Fruit fly (Drosophila melanogaster) whole organism, embryonic: Measurements from ENCODE around the gene borr.

Source experiments
- Adf1 ChIP-seq: fragments of 200-800 bp; sonication (Bioruptor generic); IDR thresholded peaks from 2 replicates; pipeline ENCODE4 v1.3.6; 2022; ENCODE audit warnings: missing biosample characterization, missing genetic modification characterization
- CG10321 ChIP-seq: fragments of 200-800 bp; sonication (Bioruptor generic); IDR thresholded peaks from 2 replicates; pipeline ENCODE4 v1.3.6; 2022; ENCODE audit warnings: missing biosample characterization, missing genetic modification characterization
- CG10431 ChIP-seq: fragments of 200-800 bp; sonication (Bioruptor generic); optimal IDR thresholded peaks from 3 replicates; lab custom pipeline; 2018; ENCODE audit warnings: missing biosample characterization, mild to moderate bottlenecking, missing genetic modification characterization
- CG10654 ChIP-seq: fragments of 200-800 bp; sonication (Bioruptor generic); optimal IDR thresholded peaks from 2 replicates; lab custom pipeline; 2016; ENCODE audit warnings: missing biosample characterization, missing genetic modification characterization
- CG11695 ChIP-seq: fragments of 200-800 bp; sonication (Bioruptor generic); IDR thresholded peaks from 3 replicates; pipeline ENCODE4 v1.3.6; 2022; ENCODE audit warnings: missing biosample characterization, missing genetic modification characterization
- CG14441 ChIP-seq: fragments of 200-800 bp; sonication (Bioruptor generic); IDR thresholded peaks from 2 replicates; pipeline ENCODE4 v1.3.6; 2022; ENCODE audit warnings: missing biosample characterization, missing genetic modification characterization
- CG15011 ChIP-seq: fragments of 200-800 bp; sonication (Bioruptor generic); optimal IDR thresholded peaks from 3 replicates; lab custom pipeline; 2018; ENCODE audit warnings: missing biosample characterization, mild to moderate bottlenecking, missing genetic modification characterization
- CG1647 ChIP-seq: fragments of 200-800 bp; sonication (Bioruptor generic); optimal IDR thresholded peaks from 3 replicates; lab custom pipeline; 2016; ENCODE audit warnings: missing biosample characterization, missing genetic modification characterization
- CG17328 ChIP-seq: fragments of 200-800 bp; sonication (Bioruptor generic); IDR thresholded peaks from 2 replicates; pipeline ENCODE4 v1.3.6; 2022; ENCODE audit warnings: missing biosample characterization, missing genetic modification characterization
- CG17385 ChIP-seq: fragments of 200-800 bp; sonication (Bioruptor generic); optimal IDR thresholded peaks from 3 replicates; lab custom pipeline; 2018; ENCODE audit warnings: missing biosample characterization, mild to moderate bottlenecking, missing genetic modification characterization
- CG1792 ChIP-seq: fragments of 200-800 bp; sonication (Bioruptor generic); optimal IDR thresholded peaks from 2 replicates; lab custom pipeline; 2016; ENCODE audit warnings: missing biosample characterization, missing genetic modification characterization
- CG2120 ChIP-seq: fragments of 200-800 bp; sonication (Bioruptor generic); optimal IDR thresholded peaks from 3 replicates; lab custom pipeline; 2016; ENCODE audit warnings: missing biosample characterization, missing genetic modification characterization
- CG2678 ChIP-seq: fragments of 200-800 bp; sonication (Bioruptor generic); optimal IDR thresholded peaks from 3 replicates; lab custom pipeline; 2019; ENCODE audit warnings: missing biosample characterization, mild to moderate bottlenecking, missing genetic modification characterization, moderate library complexity
- CG31224 ChIP-seq: fragments of 200-800 bp; sonication (Bioruptor generic); IDR thresholded peaks from 2 replicates; pipeline ENCODE4 v1.3.6; 2022; ENCODE audit warnings: missing biosample characterization, missing genetic modification characterization
- CG34224 ChIP-seq: fragments of 200-800 bp; sonication (Bioruptor generic); IDR thresholded peaks from 3 replicates; pipeline ENCODE4 v1.3.6; 2022; ENCODE audit warnings: missing biosample characterization, missing genetic modification characterization; ENCODE audit not compliant: partially characterized antibody
- CG42726 ChIP-seq: fragments of 200-800 bp; sonication (Bioruptor generic); IDR thresholded peaks from 2 replicates; pipeline ENCODE4 v1.3.6; 2022; ENCODE audit warnings: missing biosample characterization, missing genetic modification characterization; ENCODE audit not compliant: partially characterized antibody
- CG6654 ChIP-seq: fragments of 200-800 bp; sonication (Bioruptor generic); optimal IDR thresholded peaks from 2 replicates; lab custom pipeline; 2017; ENCODE audit warnings: missing biosample characterization, mild to moderate bottlenecking, missing genetic modification characterization
- CG6854 ChIP-seq: fragments of 200-800 bp; sonication (Bioruptor generic); optimal IDR thresholded peaks from 3 replicates; lab custom pipeline; 2017; ENCODE audit warnings: missing biosample characterization, mild to moderate bottlenecking, missing genetic modification characterization
- CG8388 ChIP-seq: fragments of 200-800 bp; sonication (Bioruptor generic); optimal IDR thresholded peaks from 2 replicates; lab custom pipeline; 2019; ENCODE audit warnings: missing biosample characterization, mild to moderate bottlenecking, missing genetic modification characterization, moderate library complexity
- Dek ChIP-seq: fragments of 200-800 bp; sonication (Bioruptor generic); optimal IDR thresholded peaks from 3 replicates; lab custom pipeline; 2019; ENCODE audit warnings: missing biosample characterization, mild to moderate bottlenecking, missing genetic modification characterization, moderate library complexity
- Dip3 ChIP-seq: fragments of 200-800 bp; sonication (Bioruptor generic); optimal IDR thresholded peaks from 3 replicates; lab custom pipeline; 2016; ENCODE audit warnings: missing biosample characterization, missing genetic modification characterization
- Dref ChIP-seq: fragments of 200-800 bp; sonication (Bioruptor generic); IDR thresholded peaks from 2 replicates; pipeline ENCODE4 v1.3.6; 2022; ENCODE audit warnings: missing biosample characterization, missing genetic modification characterization
- Drgx ChIP-seq: fragments of 200-800 bp; sonication (Bioruptor generic); IDR thresholded peaks from 2 replicates; pipeline ENCODE4 v1.3.6; 2022; ENCODE audit warnings: missing biosample characterization, missing genetic modification characterization
- Elba2 ChIP-seq: fragments of 200-800 bp; sonication (Bioruptor generic); optimal IDR thresholded peaks from 3 replicates; lab custom pipeline; 2016; ENCODE audit warnings: missing biosample characterization, missing genetic modification characterization
- Hr78 ChIP-seq, 2 experiments: fragments of 200-800 bp in 1 of 2; fragments of >200 bp in 1 of 2; sonication (Bioruptor generic) in 1 of 2; optimal IDR thresholded peaks; 2 replicates each; lab custom pipeline; 2017 to 2019; ENCODE audit warnings: missing biosample characterization in 2 of 2, missing genetic modification characterization in 2 of 2, mild to moderate bottlenecking in 1 of 2, moderate library complexity in 1 of 2
- Hsf ChIP-seq: fragments of 200-800 bp; sonication (Bioruptor generic); optimal IDR thresholded peaks from 3 replicates; lab custom pipeline; 2016; ENCODE audit warnings: missing biosample characterization, missing genetic modification characterization
- Mes4 ChIP-seq: fragments of 200-800 bp; sonication (Bioruptor generic); optimal IDR thresholded peaks from 2 replicates; lab custom pipeline; 2016; ENCODE audit warnings: missing biosample characterization, missing genetic modification characterization
- Nf-YB ChIP-seq: fragments of 200-800 bp; sonication (Bioruptor generic); optimal IDR thresholded peaks from 3 replicates; lab custom pipeline; 2019; ENCODE audit warnings: missing biosample characterization, mild to moderate bottlenecking, missing genetic modification characterization, moderate library complexity
- Oaz ChIP-seq: fragments of 200-800 bp; sonication (Bioruptor generic); IDR thresholded peaks from 2 replicates; pipeline ENCODE4 v1.3.6; 2022; ENCODE audit warnings: missing biosample characterization, missing genetic modification characterization
- Scr ChIP-seq: fragments of 200-800 bp; sonication (Bioruptor generic); IDR thresholded peaks from 2 replicates; pipeline ENCODE4 v1.3.6; 2022; ENCODE audit warnings: missing biosample characterization, missing genetic modification characterization; ENCODE audit not compliant: partially characterized antibody
- Spps ChIP-seq: fragments of 200-800 bp; sonication (Bioruptor generic); optimal IDR thresholded peaks from 2 replicates; lab custom pipeline; 2018; ENCODE audit warnings: missing biosample characterization, mild to moderate bottlenecking, missing genetic modification characterization
- ac ChIP-seq: fragments of 200-800 bp; sonication (Bioruptor generic); optimal IDR thresholded peaks from 3 replicates; lab custom pipeline; 2017; ENCODE audit warnings: missing biosample characterization, mild to moderate bottlenecking, missing genetic modification characterization
- ara ChIP-seq: fragments of 200-800 bp; sonication (Bioruptor generic); IDR thresholded peaks from 2 replicates; pipeline ENCODE4 v1.3.6; 2022; ENCODE audit warnings: missing biosample characterization, missing genetic modification characterization
- bbx ChIP-seq: fragments of 200-800 bp; sonication (Bioruptor generic); IDR thresholded peaks from 2 replicates; pipeline ENCODE4 v1.3.6; 2022; ENCODE audit warnings: missing biosample characterization, missing genetic modification characterization; ENCODE audit not compliant: partially characterized antibody
- corto ChIP-seq: fragments of 200-800 bp; sonication (Bioruptor generic); optimal IDR thresholded peaks from 2 replicates; lab custom pipeline; 2016; ENCODE audit warnings: missing biosample characterization, mild to moderate bottlenecking, missing genetic modification characterization, moderate library complexity
- cwo ChIP-seq: fragments of 200-800 bp; sonication (Bioruptor generic); optimal IDR thresholded peaks from 3 replicates; lab custom pipeline; 2017; ENCODE audit warnings: missing biosample characterization, missing genetic modification characterization, mild to moderate bottlenecking, moderate library complexity, missing genetic modification reagents
- dm ChIP-seq: fragments of 200-800 bp; sonication (Bioruptor generic); optimal IDR thresholded peaks from 3 replicates; lab custom pipeline; 2016; ENCODE audit warnings: missing biosample characterization, missing genetic modification characterization
- fd3F ChIP-seq: fragments of 200-800 bp; sonication (Bioruptor generic); optimal IDR thresholded peaks from 2 replicates; lab custom pipeline; 2018; ENCODE audit warnings: missing biosample characterization, mild to moderate bottlenecking, missing genetic modification characterization, moderate library complexity
- fd64A ChIP-seq: fragments of 200-800 bp; sonication (Bioruptor generic); optimal IDR thresholded peaks from 3 replicates; lab custom pipeline; 2018; ENCODE audit warnings: missing biosample characterization, mild to moderate bottlenecking, missing genetic modification characterization
- ftz-f1 ChIP-seq: fragments of 200-800 bp; sonication (Bioruptor generic); optimal IDR thresholded peaks from 2 replicates; lab custom pipeline; 2016; ENCODE audit warnings: missing biosample characterization, missing genetic modification characterization
- hth ChIP-seq: fragments of >200 bp; optimal IDR thresholded peaks from 2 replicates; lab custom pipeline; 2017; ENCODE audit warnings: inconsistent platforms
- kay ChIP-seq: fragments of 200-800 bp; sonication (Bioruptor generic); optimal IDR thresholded peaks from 2 replicates; lab custom pipeline; 2016; ENCODE audit warnings: missing biosample characterization, missing genetic modification characterization
- klu ChIP-seq: fragments of 200-800 bp; sonication (Bioruptor generic); IDR thresholded peaks from 2 replicates; pipeline ENCODE4 v1.3.6; 2022; ENCODE audit warnings: missing biosample characterization, missing genetic modification characterization
- lilli ChIP-seq: fragments of 200-800 bp; sonication (Bioruptor generic); optimal IDR thresholded peaks from 3 replicates; lab custom pipeline; 2016; ENCODE audit warnings: missing biosample characterization, missing genetic modification characterization
- pan ChIP-seq, 4 experiments: fragments of >200 bp in 3 of 4; fragments of 200-800 bp in 1 of 4; sonication (Bioruptor generic) in 1 of 4; optimal IDR thresholded peaks in 3 of 4; IDR thresholded peaks in 1 of 4; 2 replicates each; pipeline versions ENCODE4 v1.3.6 to Lab custom; 2017 to 2022; ENCODE audit warnings: missing biosample characterization in 2 of 4, missing genetic modification characterization in 2 of 4, mixed read lengths in 1 of 4
- slou ChIP-seq: fragments of 200-800 bp; sonication (Bioruptor generic); optimal IDR thresholded peaks from 3 replicates; lab custom pipeline; 2016; ENCODE audit warnings: missing biosample characterization, missing genetic modification characterization
- ssp ChIP-seq: fragments of 200-800 bp; sonication (Bioruptor generic); IDR thresholded peaks from 2 replicates; pipeline ENCODE4 v1.3.6; 2022; ENCODE audit warnings: missing biosample characterization, missing genetic modification characterization
- stc ChIP-seq: fragments of 200-800 bp; sonication (Bioruptor generic); IDR thresholded peaks from 2 replicates; pipeline ENCODE4 v1.3.6; 2022; ENCODE audit warnings: missing biosample characterization, missing genetic modification characterization
- sug ChIP-seq: fragments of 200-800 bp; optimal IDR thresholded peaks from 2 replicates; lab custom pipeline; 2019; ENCODE audit warnings: missing biosample characterization, mild to moderate bottlenecking, missing genetic modification characterization, moderate library complexity
- ttk ChIP-seq: fragments of 200-800 bp; sonication (Bioruptor generic); IDR thresholded peaks from 2 replicates; pipeline ENCODE4 v2.1.2; 2022; ENCODE audit warnings: missing biosample characterization, missing genetic modification characterization
- vfl ChIP-seq: fragments of 200-800 bp; sonication (Bioruptor generic); optimal IDR thresholded peaks from 2 replicates; lab custom pipeline; 2016; ENCODE audit warnings: missing biosample characterization, missing genetic modification characterization

borr gene

DNA sequence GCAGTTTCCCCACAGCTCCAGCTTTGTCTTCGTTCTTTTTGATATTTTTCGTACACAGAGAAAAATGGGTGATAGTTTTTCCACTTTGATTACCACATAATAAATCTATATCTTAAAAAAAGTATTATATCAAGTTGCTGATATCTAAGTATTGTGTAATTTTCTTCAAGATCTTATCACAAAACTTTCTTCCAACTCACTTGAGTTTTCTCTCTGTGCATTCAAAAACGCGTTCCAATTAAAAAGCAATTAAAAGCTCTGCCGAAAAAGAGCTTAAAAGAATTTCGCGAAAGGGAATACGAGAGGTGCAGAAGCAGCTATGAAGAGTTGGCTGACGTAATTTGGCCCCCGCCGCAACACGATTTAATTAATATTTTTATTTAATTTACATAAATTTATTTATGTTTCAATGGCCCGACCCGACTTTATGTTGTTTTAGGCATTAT is 17.3 kb downstream of the borr start (continued):
- TF ChIP-seq sug (tag; lab: Kevin White, UChicago) (no peak), vfl (GFP tag; lab: Kevin White, UChicago) (no peak), Drgx (GFP tag; lab: Robert Waterston, UW) (peak; percentile 32; the same call in 1 of the 2 replicates), CG15011 (peak; percentile 18), lilli (GFP tag; lab: Kevin White, UChicago) (peak; percentile 45), ssp (GFP tag; lab: Robert Waterston, UW) (no peak), ttk (GFP tag; lab: Robert Waterston, UW) (no peak), fd64A (GFP tag; lab: Kevin White, UChicago) (no peak), ftz-f1 (no peak), CG10431 (GFP tag; lab: Kevin White, UChicago) (no peak), cwo (GFP tag; lab: Kevin White, UChicago) (peak; percentile 46), CG1792 (GFP tag; lab: Kevin White, UChicago) (no peak), Dref (GFP tag; lab: Robert Waterston, UW) (no peak), CG8388 (GFP tag; lab: Kevin White, UChicago) (peak; percentile 19), CG11695 (GFP tag; lab: Robert Waterston, UW) (peak; percentile 77), CG34224 (GFP tag; lab: Robert Waterston, UW) (no peak), ara (GFP tag; lab: Robert Waterston, UW) (no peak), CG17328 (GFP tag; lab: Robert Waterston, UW) (peak; percentile 56), Adf1 (GFP tag; lab: Robert Waterston, UW) (peak; percentile 22; the same call in 1 of the 2 replicates), klu (GFP tag; lab: Robert Waterston, UW) (peak; percentile 30; the same call in 1 of the 2 replicates), CG2678 (tag; lab: Kevin White, UChicago) (peak; percentile 70), Scr (GFP tag; lab: Robert Waterston, UW) (no peak), dm (GFP tag; lab: Kevin White, UChicago) (no peak), pan (optimal IDR thresholded peaks at IDR 0.05; lab: Kevin White, UChicago) (no peak), pan (GFP tag; optimal IDR thresholded peaks at IDR 0.05 in 1 of 2, IDR thresholded peaks at IDR 0.05 in 1 of 2) (peak in 1 of 2 experiments; percentile 80), stc (GFP tag; lab: Robert Waterston, UW) (peak; percentile 68), Elba2 (GFP tag; lab: Kevin White, UChicago) (no peak), Dip3 (GFP tag; lab: Kevin White, UChicago) (no peak), kay (GFP tag; lab: Kevin White, UChicago) (no peak), Hr78 (GFP tag; optimal IDR thresholded peaks at IDR 0.05; lab: Kevin White, UChicago) (no peak), Dek (peak; percentile 5), Oaz (GFP tag; lab: Robert Waterston, UW) (no peak), ac (no peak), CG42726 (GFP tag; lab: Robert Waterston, UW) (no peak), corto (GFP tag; lab: Kevin White, UChicago) (no peak), CG14441 (GFP tag; lab: Robert Waterston, UW) (peak; percentile 44; the same call in 1 of the 2 replicates), Nf-YB (GFP tag; lab: Kevin White, UChicago) (no peak), slou (GFP tag; lab: Kevin White, UChicago) (no peak), CG10654 (peak; percentile 22), hth (lab: Kevin White, UChicago) (no peak), Mes4 (GFP tag; lab: Kevin White, UChicago) (no peak), CG10321 (GFP tag; lab: Robert Waterston, UW) (0 out of 2 replicates have a peak, but pooled peaks have one; percentile 20), CG17385 (peak; percentile 30), CG1647 (GFP tag; lab: Kevin White, UChicago) (no peak), bbx (GFP tag; lab: Robert Waterston, UW) (no peak), CG31224 (0 out of 2 replicates have a peak, but pooled peaks have one; percentile 32), Spps (tag; lab: Kevin White, UChicago) (no peak), CG6854 (no peak), fd3F (GFP tag; lab: Kevin White, UChicago) (peak; percentile 20), CG2120 (GFP tag; lab: Kevin White, UChicago) (peak; percentile 64), CG6654 (GFP tag; lab: Kevin White, UChicago) (no peak), Hsf (GFP tag; lab: Kevin White, UChicago) (no peak)
